Fruit fly (Drosophila melanogaster) whole organism, embryonic: ENCODE measurements around the gene CG15728.

Experiments
- Blimp-1 ChIP-seq: fragments of 200-800 bp; sonication (Bioruptor generic); optimal IDR thresholded peaks from 3 replicates; lab custom pipeline; 2018; ENCODE audit warnings: missing biosample characterization, missing genetic modification characterization, mild to moderate bottlenecking, moderate library complexity, missing genetic modification reagents
- CG10321 ChIP-seq: fragments of 200-800 bp; sonication (Bioruptor generic); IDR thresholded peaks from 2 replicates; pipeline ENCODE4 v1.3.6; 2022; ENCODE audit warnings: missing biosample characterization, missing genetic modification characterization
- CG10543 ChIP-seq: fragments of 200-800 bp; sonication (Bioruptor generic); optimal IDR thresholded peaks from 3 replicates; lab custom pipeline; 2017; ENCODE audit warnings: missing biosample characterization, mild to moderate bottlenecking, missing genetic modification characterization, moderate library complexity
- CG12299 ChIP-seq: fragments of 200-800 bp; sonication (Bioruptor generic); optimal IDR thresholded peaks from 2 replicates; lab custom pipeline; 2018; ENCODE audit warnings: missing biosample characterization, mild to moderate bottlenecking, missing genetic modification characterization
- CG12391 ChIP-seq: fragments of 200-800 bp; sonication (Bioruptor generic); optimal IDR thresholded peaks from 3 replicates; lab custom pipeline; 2018; ENCODE audit warnings: missing biosample characterization, mild to moderate bottlenecking, missing genetic modification characterization, moderate library complexity
- CG16779 ChIP-seq: fragments of 200-800 bp; sonication (Bioruptor generic); IDR thresholded peaks from 2 replicates; pipeline ENCODE4 v1.3.6; 2022; ENCODE audit warnings: missing biosample characterization, missing genetic modification characterization
- CG17359 ChIP-seq: fragments of 200-800 bp; sonication (Bioruptor generic); optimal IDR thresholded peaks from 3 replicates; lab custom pipeline; 2018; ENCODE audit warnings: missing biosample characterization, mild to moderate bottlenecking, missing genetic modification characterization, moderate library complexity
- CG18262 ChIP-seq: fragments of 200-800 bp; optimal IDR thresholded peaks from 3 replicates; lab custom pipeline; 2019; ENCODE audit warnings: missing biosample characterization, mild to moderate bottlenecking, missing genetic modification characterization, moderate library complexity
- CG18619 ChIP-seq: fragments of 200-800 bp; sonication (Bioruptor generic); optimal IDR thresholded peaks from 3 replicates; lab custom pipeline; 2017; ENCODE audit warnings: missing biosample characterization, mild to moderate bottlenecking, missing genetic modification characterization
- CG2712 ChIP-seq: fragments of 200-800 bp; optimal IDR thresholded peaks from 3 replicates; lab custom pipeline; 2019; ENCODE audit warnings: missing biosample characterization, mild to moderate bottlenecking, missing genetic modification characterization, moderate library complexity
- CG34422 ChIP-seq: fragments of 200-800 bp; sonication (Bioruptor generic); IDR thresholded peaks from 3 replicates; pipeline ENCODE4 v1.3.6; 2022; ENCODE audit warnings: missing biosample characterization, missing genetic modification characterization
- CG4730 ChIP-seq: fragments of 200-800 bp; sonication (Bioruptor generic); IDR thresholded peaks from 2 replicates; pipeline ENCODE4 v1.3.6; 2022; ENCODE audit warnings: missing biosample characterization, missing genetic modification characterization
- CG6654 ChIP-seq: fragments of 200-800 bp; sonication (Bioruptor generic); optimal IDR thresholded peaks from 2 replicates; lab custom pipeline; 2017; ENCODE audit warnings: missing biosample characterization, mild to moderate bottlenecking, missing genetic modification characterization
- CG7357 ChIP-seq: fragments of 200-800 bp; sonication (Bioruptor generic); IDR thresholded peaks from 3 replicates; pipeline ENCODE4 v1.3.6; 2022; ENCODE audit warnings: missing biosample characterization, missing genetic modification characterization
- CG8359 ChIP-seq: fragments of 200-800 bp; sonication (Bioruptor generic); optimal IDR thresholded peaks from 2 replicates; lab custom pipeline; 2017; ENCODE audit warnings: missing biosample characterization, mild to moderate bottlenecking, missing genetic modification characterization, borderline replicate concordance
- Drgx ChIP-seq: fragments of 200-800 bp; sonication (Bioruptor generic); IDR thresholded peaks from 2 replicates; pipeline ENCODE4 v1.3.6; 2022; ENCODE audit warnings: missing biosample characterization, missing genetic modification characterization
- E2f1 ChIP-seq: fragments of 200-800 bp; sonication (Bioruptor generic); IDR thresholded peaks from 2 replicates; pipeline ENCODE4 v1.3.6; 2022; ENCODE audit warnings: missing biosample characterization, missing genetic modification characterization
- Ets97D ChIP-seq: fragments of 200-800 bp; sonication (Bioruptor generic); optimal IDR thresholded peaks from 3 replicates; lab custom pipeline; 2016; ENCODE audit warnings: missing biosample characterization, missing genetic modification characterization
- H2.0 ChIP-seq: fragments of 200-800 bp; sonication (Bioruptor generic); IDR thresholded peaks from 2 replicates; pipeline ENCODE4 v1.3.6; 2022; ENCODE audit warnings: missing biosample characterization, missing genetic modification characterization
- HLHmδ ChIP-seq: fragments of 200-800 bp; sonication (Bioruptor generic); optimal IDR thresholded peaks from 2 replicates; lab custom pipeline; 2018; ENCODE audit warnings: missing biosample characterization, mild to moderate bottlenecking, missing genetic modification characterization, moderate library complexity
- Hr78 ChIP-seq, 2 experiments: fragments of 200-800 bp in 1 of 2; fragments of >200 bp in 1 of 2; sonication (Bioruptor generic) in 1 of 2; optimal IDR thresholded peaks; 2 replicates each; lab custom pipeline; 2017 to 2019; ENCODE audit warnings: missing biosample characterization in 2 of 2, missing genetic modification characterization in 2 of 2, mild to moderate bottlenecking in 1 of 2, moderate library complexity in 1 of 2
- Hsf ChIP-seq: fragments of 200-800 bp; sonication (Bioruptor generic); optimal IDR thresholded peaks from 3 replicates; lab custom pipeline; 2016; ENCODE audit warnings: missing biosample characterization, missing genetic modification characterization
- Kr ChIP-seq: fragments of 200-800 bp; sonication (Bioruptor generic); optimal IDR thresholded peaks from 2 replicates; lab custom pipeline; 2017; ENCODE audit warnings: missing biosample characterization, mild to moderate bottlenecking, missing genetic modification characterization
- Lhr ChIP-seq: fragments of 200-800 bp; sonication (Bioruptor generic); optimal IDR thresholded peaks from 3 replicates; lab custom pipeline; 2017; ENCODE audit warnings: mild to moderate bottlenecking, missing biosample characterization, missing genetic modification reagents, missing genetic modification characterization
- MTF-1 ChIP-seq: fragments of 200-800 bp; sonication (Bioruptor generic); optimal IDR thresholded peaks from 2 replicates; lab custom pipeline; 2018; ENCODE audit warnings: missing biosample characterization, mild to moderate bottlenecking, missing genetic modification characterization, borderline replicate concordance
- Med ChIP-seq: fragments of 200-800 bp; sonication (Bioruptor generic); peaks from one replicate; lab custom pipeline; 2016; ENCODE audit warnings: missing biosample characterization, missing genetic modification characterization, mild to moderate bottlenecking, inconsistent platforms, moderate library complexity
- Myb ChIP-seq: fragments of 200-800 bp; sonication (Bioruptor generic); optimal IDR thresholded peaks from 2 replicates; lab custom pipeline; 2016; ENCODE audit warnings: missing biosample characterization, missing genetic modification characterization
- Nf-YC ChIP-seq: fragments of 200-800 bp; optimal IDR thresholded peaks from 3 replicates; lab custom pipeline; 2019; ENCODE audit warnings: missing biosample characterization, mild to moderate bottlenecking, missing genetic modification characterization, moderate library complexity
- Xbp1 ChIP-seq: fragments of 200-800 bp; sonication (Bioruptor generic); optimal IDR thresholded peaks from 3 replicates; lab custom pipeline; 2016; ENCODE audit warnings: missing biosample characterization, mild to moderate bottlenecking, missing genetic modification characterization
- ac ChIP-seq: fragments of 200-800 bp; sonication (Bioruptor generic); optimal IDR thresholded peaks from 3 replicates; lab custom pipeline; 2017; ENCODE audit warnings: missing biosample characterization, mild to moderate bottlenecking, missing genetic modification characterization
- bsh ChIP-seq, 2 experiments: fragments of 200-800 bp; sonication (Bioruptor generic); optimal IDR thresholded peaks; 2 replicates each; lab custom pipeline; 2017 to 2018; ENCODE audit warnings: mild to moderate bottlenecking in 2 of 2, missing biosample characterization in 2 of 2, missing genetic modification characterization in 2 of 2, moderate library complexity in 1 of 2
- da ChIP-seq: fragments of 200-800 bp; sonication (Bioruptor generic); optimal IDR thresholded peaks from 2 replicates; lab custom pipeline; 2016; ENCODE audit warnings: missing biosample characterization, missing genetic modification characterization
- dmrt11E ChIP-seq: fragments of 200-800 bp; sonication (Bioruptor generic); optimal IDR thresholded peaks from 3 replicates; lab custom pipeline; 2018; ENCODE audit warnings: missing biosample characterization, mild to moderate bottlenecking, missing genetic modification characterization, moderate library complexity
- grau ChIP-seq: fragments of 200-800 bp; optimal IDR thresholded peaks from 3 replicates; lab custom pipeline; 2019; ENCODE audit warnings: missing biosample characterization, mild to moderate bottlenecking, missing genetic modification characterization, moderate library complexity
- ind ChIP-seq: fragments of 200-800 bp; sonication (Bioruptor generic); optimal IDR thresholded peaks from 3 replicates; lab custom pipeline; 2016; ENCODE audit warnings: missing biosample characterization, missing genetic modification characterization
- insv ChIP-seq, 2 experiments: fragments of 200-800 bp; sonication (Bioruptor generic); optimal IDR thresholded peaks; 3 replicates each; lab custom pipeline; 2016 to 2018; ENCODE audit warnings: missing biosample characterization in 2 of 2, missing genetic modification characterization in 2 of 2
- lmd ChIP-seq: fragments of 200-800 bp; sonication (Bioruptor generic); IDR thresholded peaks from 2 replicates; pipeline ENCODE4 v1.3.6; 2022; ENCODE audit warnings: missing biosample characterization, missing genetic modification characterization
- mld ChIP-seq: fragments of 200-800 bp; sonication (Bioruptor generic); IDR thresholded peaks from 3 replicates; pipeline ENCODE4 v1.3.6; 2022; ENCODE audit warnings: missing biosample characterization, missing genetic modification characterization; ENCODE audit not compliant: partially characterized antibody
- nom ChIP-seq: fragments of 200-800 bp; sonication (Bioruptor generic); optimal IDR thresholded peaks from 2 replicates; lab custom pipeline; 2017; ENCODE audit warnings: missing biosample characterization, missing genetic modification characterization, mild to moderate bottlenecking, moderate library complexity, missing genetic modification reagents
- pnt ChIP-seq: fragments of 200-800 bp; sonication (Bioruptor generic); optimal IDR thresholded peaks from 3 replicates; lab custom pipeline; 2016; ENCODE audit warnings: missing biosample characterization, missing genetic modification characterization
- sqz ChIP-seq: fragments of 200-800 bp; sonication (Bioruptor generic); optimal IDR thresholded peaks from 3 replicates; lab custom pipeline; 2018; ENCODE audit warnings: missing biosample characterization, mild to moderate bottlenecking, missing genetic modification characterization
- tx ChIP-seq: fragments of 200-800 bp; sonication (Bioruptor generic); optimal IDR thresholded peaks from 2 replicates; lab custom pipeline; 2016; ENCODE audit warnings: missing biosample characterization, missing genetic modification characterization
- vfl ChIP-seq: fragments of 200-800 bp; sonication (Bioruptor generic); optimal IDR thresholded peaks from 2 replicates; lab custom pipeline; 2016; ENCODE audit warnings: missing biosample characterization, missing genetic modification characterization
- zfh1 ChIP-seq: fragments of 200-800 bp; sonication (Bioruptor generic); IDR thresholded peaks from 3 replicates; pipeline ENCODE4 v1.3.6; 2022; ENCODE audit warnings: missing biosample characterization, missing genetic modification characterization

Gene CG15728

dm6 chrX:12675284-12675683, 51.2 kb downstream of the CG15728 start (continued):
- TF ChIP-seq CG4730 (GFP tag; lab: Robert Waterston, UW): no peak
- TF ChIP-seq HLHmδ (GFP tag; lab: Kevin White, UChicago): no peak
- TF ChIP-seq ac (GFP tag; lab: Kevin White, UChicago): no peak
- no peak for TF ChIP-seq Kr
- no peak for TF ChIP-seq CG7357 (GFP tag; lab: Robert Waterston, UW)
- TF ChIP-seq CG6654 (GFP tag; lab: Kevin White, UChicago): no peak
- TF ChIP-seq Med (GFP tag; lab: Kevin White, UChicago): peak; percentile 39
- TF ChIP-seq Ets97D: no peak
- no peak for TF ChIP-seq CG12299
- TF ChIP-seq CG10543 (GFP tag; lab: Kevin White, UChicago): no peak
- TF ChIP-seq mld (GFP tag; lab: Robert Waterston, UW): no peak
- no peak for TF ChIP-seq CG34422 (GFP tag; lab: Robert Waterston, UW)
- peak; percentile 81 for TF ChIP-seq nom (GFP tag; lab: Kevin White, UChicago)
- peak; percentile 38 for TF ChIP-seq sqz (GFP tag; lab: Kevin White, UChicago)
- TF ChIP-seq Hsf (GFP tag; lab: Kevin White, UChicago): no peak
- TF ChIP-seq CG12391 (tag; lab: Kevin White, UChicago): no peak
- no peak for TF ChIP-seq lmd (GFP tag; lab: Robert Waterston, UW)
- peak in 1 of 2 experiments; percentile 31 for TF ChIP-seq bsh (GFP tag; optimal IDR thresholded peaks at IDR 0.05; lab: Kevin White, UChicago)
- no peak for TF ChIP-seq Hr78 (GFP tag; optimal IDR thresholded peaks at IDR 0.05; lab: Kevin White, UChicago)
- TF ChIP-seq H2.0: no peak
- no peak for TF ChIP-seq insv (GFP tag; optimal IDR thresholded peaks at IDR 0.05; lab: Kevin White, UChicago)
- no peak for TF ChIP-seq zfh1 (GFP tag; lab: Robert Waterston, UW)
- TF ChIP-seq CG18262 (tag; lab: Kevin White, UChicago): no peak
- no peak for TF ChIP-seq Lhr (GFP tag; lab: Kevin White, UChicago)
- no peak for TF ChIP-seq grau (tag; lab: Kevin White, UChicago)
- no peak for TF ChIP-seq ind
- no peak for TF ChIP-seq pnt (GFP tag; lab: Kevin White, UChicago)
- TF ChIP-seq dmrt11E: no peak
- TF ChIP-seq Xbp1 (GFP tag; lab: Kevin White, UChicago): peak; percentile 2
- no peak for TF ChIP-seq CG18619 (GFP tag; lab: Kevin White, UChicago)
- TF ChIP-seq E2f1 (GFP tag; lab: Robert Waterston, UW): no peak
- TF ChIP-seq vfl (GFP tag; lab: Kevin White, UChicago): no peak
- no peak for TF ChIP-seq CG16779 (GFP tag; lab: Robert Waterston, UW)
- TF ChIP-seq Blimp-1 (GFP tag; lab: Kevin White, UChicago): peak; percentile 48
- no peak for TF ChIP-seq CG10321 (GFP tag; lab: Robert Waterston, UW)
- no peak for TF ChIP-seq Nf-YC (tag; lab: Kevin White, UChicago)
- TF ChIP-seq tx (GFP tag; lab: Kevin White, UChicago): no peak
- TF ChIP-seq CG17359: peak; percentile 26
- no peak for TF ChIP-seq CG2712 (tag; lab: Kevin White, UChicago)
- TF ChIP-seq da (GFP tag; lab: Kevin White, UChicago): no peak
- TF ChIP-seq Myb (GFP tag; lab: Kevin White, UChicago): no peak
- peak; percentile 47; the same call in 1 of the 2 replicates for TF ChIP-seq Drgx
- no peak for TF ChIP-seq MTF-1 (GFP tag; lab: Kevin White, UChicago)
- TF ChIP-seq CG8359 (GFP tag; lab: Kevin White, UChicago): no peak
